Worm (Caenorhabditis elegans): Measurements from ENCODE around the gene ceh-19.

ceh-19 gene

DNA sequence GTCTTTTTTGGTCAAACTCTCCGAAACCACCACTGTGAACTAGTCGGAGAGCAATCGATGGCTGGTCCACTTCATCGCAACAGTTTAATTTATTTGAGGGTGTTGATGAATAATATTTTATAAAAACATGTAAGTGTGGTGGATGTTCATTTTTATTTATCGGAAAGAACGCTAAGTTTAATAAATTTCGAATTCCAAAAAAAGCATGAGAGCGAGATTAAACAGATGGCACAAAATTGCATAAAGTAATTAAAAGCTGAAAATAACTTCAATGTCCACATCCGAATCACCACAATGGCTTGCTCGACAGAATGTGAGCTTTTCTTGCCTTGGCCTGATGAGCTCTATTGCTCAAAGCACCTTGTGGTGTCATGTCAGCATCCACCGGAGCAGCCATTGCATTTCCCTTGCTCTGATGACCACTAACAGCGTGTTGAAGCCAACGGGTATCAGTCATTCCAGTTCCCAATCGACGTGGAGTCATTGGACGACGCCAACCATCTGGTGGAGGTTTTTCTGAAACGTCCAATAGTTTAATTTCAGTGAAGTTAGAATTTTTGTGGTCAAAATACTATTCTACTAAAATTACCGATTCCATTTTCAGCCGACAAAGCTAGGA lies 28.1 kb upstream of the ceh-19 start:
- no peak for TF ChIP-seq T07F8.4 (tag; optimal IDR thresholded peaks at IDR 0.05)
- no peak for TF ChIP-seq nhr-90 (tag; optimal IDR thresholded peaks at IDR 0.05)
- TF ChIP-seq hmg-1.2 (GFP tag; IDR thresholded peaks at IDR 0.05) = no peak
- peak; percentile 29; the same call in 1 of the 2 replicates for TF ChIP-seq F39B2.1 (GFP tag; IDR thresholded peaks at IDR 0.05)
- no peak for TF ChIP-seq fkh-3 (tag; optimal IDR thresholded peaks at IDR 0.05)
- no peak for TF ChIP-seq zim-3 (tag; optimal IDR thresholded peaks at IDR 0.05)
- TF ChIP-seq let-526 (GFP tag; IDR thresholded peaks at IDR 0.05) = no peak
- TF ChIP-seq madf-8 (GFP tag; conservative IDR thresholded peaks at IDR 0.05) = no peak
- 0 out of 2 replicates have a peak, but pooled peaks have one; percentile 28 for TF ChIP-seq D2030.7 (GFP tag; IDR thresholded peaks at IDR 0.05)
- no peak for TF ChIP-seq Y79H2A.3 (GFP tag; conservative IDR thresholded peaks at IDR 0.05)
- peak; percentile 89 for TF ChIP-seq F52B5.7 (tag; optimal IDR thresholded peaks at IDR 0.05)
- TF ChIP-seq nhr-120 (GFP tag; IDR thresholded peaks at IDR 0.05) = no peak
- no peak for TF ChIP-seq aptf-3 (GFP tag; IDR thresholded peaks at IDR 0.05)
- TF ChIP-seq nhr-80 (tag; optimal IDR thresholded peaks at IDR 0.05) = no peak
- no peak for TF ChIP-seq lin-26 (GFP tag; IDR thresholded peaks at IDR 0.05)
- TF ChIP-seq tbx-9 (tag; optimal IDR thresholded peaks at IDR 0.05; ENCODE audit: borderline replicate concordance) = no peak
- TF ChIP-seq mel-28 (tag; optimal IDR thresholded peaks at IDR 0.05; ENCODE audit: borderline replicate concordance) = no peak
- TF ChIP-seq Y67H2A.10 (GFP tag; conservative IDR thresholded peaks at IDR 0.05) = no peak
- no peak for TF ChIP-seq Y53F4B.3 (GFP tag; IDR thresholded peaks at IDR 0.05)
- no peak for TF ChIP-seq ZK185.1 (tag; optimal IDR thresholded peaks at IDR 0.05; ENCODE audit: poor library complexity, severe bottlenecking)
- TF ChIP-seq ets-4 (GFP tag; optimal IDR thresholded peaks at IDR 0.05) = no peak
- no peak for TF ChIP-seq snpc-3.4 (tag; optimal IDR thresholded peaks at IDR 0.05)
- TF ChIP-seq F49E8.2 (tag; optimal IDR thresholded peaks at IDR 0.05; ENCODE audit: insufficient read depth) = no peak
- TF ChIP-seq lin-40 (tag; optimal IDR thresholded peaks at IDR 0.05) = no peak
- TF ChIP-seq F57A8.1 (GFP tag; optimal IDR thresholded peaks at IDR 0.05) = no peak
- no peak for TF ChIP-seq mxl-1 (tag; optimal IDR thresholded peaks at IDR 0.05)
- no peak for TF ChIP-seq snpc-4 (GFP tag; optimal IDR thresholded peaks at IDR 0.05)
- peak in 1 of 4 experiments; percentile 35 for TF ChIP-seq snpc-4 (tag; optimal IDR thresholded peaks at IDR 0.05)
- TF ChIP-seq K12H6.12 (tag; optimal IDR thresholded peaks at IDR 0.05) = no peak
- TF ChIP-seq pha-4 (tag; optimal IDR thresholded peaks at IDR 0.05) = no peak
- no peak for TF ChIP-seq nfya-1 (tag; optimal IDR thresholded peaks at IDR 0.05; ENCODE audit: borderline replicate concordance, insufficient read depth)
- TF ChIP-seq ceh-79 (tag; optimal IDR thresholded peaks at IDR 0.05) = peak; percentile 19
- TF ChIP-seq F55B11.4 (tag; optimal IDR thresholded peaks at IDR 0.05; ENCODE audit: borderline replicate concordance, insufficient read depth) = no peak
- no peak for TF ChIP-seq egrh-3 (GFP tag; IDR thresholded peaks at IDR 0.05)
- no peak for TF ChIP-seq lsl-1 (GFP tag; optimal IDR thresholded peaks at IDR 0.05)
- TF ChIP-seq sea-2 (GFP tag; IDR thresholded peaks at IDR 0.05) = no peak
- peak; percentile 24 for TF ChIP-seq lin-54 (GFP tag; optimal IDR thresholded peaks at IDR 0.05)
- peak; percentile 37 for TF ChIP-seq T26A5.8 (tag; optimal IDR thresholded peaks at IDR 0.05)
- TF ChIP-seq ztf-18 (tag; optimal IDR thresholded peaks at IDR 0.05) = no peak
- TF ChIP-seq Y56A3A.18 (GFP tag; IDR thresholded peaks at IDR 0.05) = no peak
- no peak for TF ChIP-seq C06A6.2 (GFP tag; conservative IDR thresholded peaks at IDR 0.05)
- TF ChIP-seq K11D2.4 (GFP tag; IDR thresholded peaks at IDR 0.05) = no peak
- TF ChIP-seq unc-62 (GFP tag; optimal IDR thresholded peaks at IDR 0.05) = no peak
- no peak for TF ChIP-seq snpc-1.1 (tag; optimal IDR thresholded peaks at IDR 0.05; ENCODE audit: insufficient read depth)
- peak in 1 of 3 experiments; percentile 9 for TF ChIP-seq lin-35 (GFP tag; optimal IDR thresholded peaks at IDR 0.05)
- no peak for TF ChIP-seq B0019.2 (GFP tag; conservative IDR thresholded peaks at IDR 0.05)
- TF ChIP-seq madf-3 (GFP tag; IDR thresholded peaks at IDR 0.05) = peak; percentile 78; the same call in 1 of the 2 replicates
- no peak for TF ChIP-seq madf-10 (tag; optimal IDR thresholded peaks at IDR 0.05)

Measured in whole organism, young adult.